Worm (Caenorhabditis elegans) whole organism, L4 larva: ENCODE measurements around the gene nlp-11.

Source experiments
- F44E2.7 ChIP-seq: fragments of 200-800 bp; sonication (Bioruptor generic); IDR thresholded peaks from 2 replicates; pipeline ENCODE4 v2.1.2; 2022; ENCODE audit warnings: missing genetic modification characterization, missing compliant biosample characterization
- Y48G9A.11 ChIP-seq: fragments of 200-800 bp; sonication (Bioruptor generic); IDR thresholded peaks from 2 replicates; pipeline ENCODE4 v1.3.6; 2022; ENCODE audit warnings: missing genetic modification reagents, missing genetic modification characterization, missing compliant biosample characterization
- aha-1 ChIP-seq: fragments of 150-350 bp; peaks from one replicate; lab custom pipeline; 2014; ENCODE audit warnings: missing biosample characterization, missing genetic modification characterization
- arid-1 ChIP-seq: fragments of 200-800 bp; sonication (Bioruptor generic); conservative IDR thresholded peaks from 2 replicates; pipeline ENCODE4 v1.3.6; 2022; ENCODE audit warnings: missing genetic modification reagents, missing genetic modification characterization, missing compliant biosample characterization
- ceh-20 ChIP-seq: fragments of 200-800 bp; sonication (Bioruptor generic); IDR thresholded peaks from 2 replicates; pipeline ENCODE4 v1.3.6; 2022; ENCODE audit warnings: missing genetic modification reagents, missing genetic modification characterization, missing compliant biosample characterization
- ceh-62 ChIP-seq: sonication (generic microtip); optimal IDR thresholded peaks from 2 replicates; lab custom pipeline; 2017; ENCODE audit warnings: missing biosample characterization, missing genetic modification characterization
- ces-1 ChIP-seq: fragments of 150-350 bp; sonication (generic microtip); optimal IDR thresholded peaks from 4 replicates; lab custom pipeline; 2014; ENCODE audit warnings: missing biosample characterization, missing genetic modification reagents, missing genetic modification characterization
- ctbp-1 ChIP-seq: fragments of 200-800 bp; sonication (Bioruptor generic); IDR thresholded peaks from 2 replicates; pipeline ENCODE4 v1.3.6; 2022; ENCODE audit warnings: missing genetic modification reagents, missing genetic modification characterization, missing compliant biosample characterization
- daf-8 ChIP-seq: fragments of 200-800 bp; sonication (Bioruptor generic); IDR thresholded peaks from 2 replicates; pipeline ENCODE4 v1.3.6; 2022; ENCODE audit warnings: missing genetic modification characterization, missing compliant biosample characterization
- dmd-6 ChIP-seq: fragments of 200-800 bp; sonication (Bioruptor generic); IDR thresholded peaks from 2 replicates; pipeline ENCODE4 v1.3.6; 2022; ENCODE audit warnings: missing genetic modification reagents, missing genetic modification characterization, missing compliant biosample characterization
- dpl-1 ChIP-seq: fragments of 150-350 bp; optimal IDR thresholded peaks from 2 replicates; lab custom pipeline; 2014; ENCODE audit warnings: missing biosample characterization, missing genetic modification reagents, missing genetic modification characterization
- duxl-1 ChIP-seq: sonication (generic microtip); optimal IDR thresholded peaks from 2 replicates; lab custom pipeline; 2016; ENCODE audit warnings: mild to moderate bottlenecking, missing genetic modification characterization, moderate library complexity, missing compliant biosample characterization; ENCODE audit not compliant: poor library complexity
- egl-43 ChIP-seq: fragments of 200-800 bp; sonication (Bioruptor generic); IDR thresholded peaks from 2 replicates; pipeline ENCODE4 v1.3.6; 2022; ENCODE audit warnings: missing genetic modification reagents, missing genetic modification characterization, missing compliant biosample characterization
- fkh-10 ChIP-seq: fragments of 150-350 bp; optimal IDR thresholded peaks from 2 replicates; lab custom pipeline; 2014; ENCODE audit warnings: missing biosample characterization, missing genetic modification reagents, missing genetic modification characterization
- hlh-11 ChIP-seq: fragments of 200-800 bp; sonication (Bioruptor generic); optimal IDR thresholded peaks from 2 replicates; lab custom pipeline; 2018; ENCODE audit warnings: mild to moderate bottlenecking, missing genetic modification characterization, missing compliant biosample characterization
- hmg-1.1 ChIP-seq: fragments of 200-800 bp; sonication (Bioruptor generic); IDR thresholded peaks from 2 replicates; pipeline ENCODE4 v1.3.6; 2022; ENCODE audit warnings: missing genetic modification reagents, missing genetic modification characterization, missing compliant biosample characterization
- lin-38 ChIP-seq: fragments of 200-800 bp; sonication (Bioruptor generic); IDR thresholded peaks from 2 replicates; pipeline ENCODE4 v1.3.6; 2022; ENCODE audit warnings: missing genetic modification reagents, missing genetic modification characterization, missing compliant biosample characterization
- lsy-2 ChIP-seq, 2 experiments: fragments of 150-350 bp in 1 of 2; sonication (generic microtip) in 1 of 2; optimal IDR thresholded peaks; 2 replicates each; lab custom pipeline; 2014 to 2017; ENCODE audit warnings: missing biosample characterization in 2 of 2, missing genetic modification characterization in 2 of 2
- mxl-3 ChIP-seq: fragments of 200-800 bp; sonication (Bioruptor generic); optimal IDR thresholded peaks from 2 replicates; lab custom pipeline; 2018; ENCODE audit warnings: mild to moderate bottlenecking, missing genetic modification characterization, missing compliant biosample characterization
- nhr-102 ChIP-seq: sonication (generic microtip); optimal IDR thresholded peaks from 2 replicates; lab custom pipeline; 2016; ENCODE audit warnings: mild to moderate bottlenecking, missing genetic modification characterization, moderate library complexity, missing compliant biosample characterization
- nhr-11 ChIP-seq: fragments of 150-350 bp; optimal IDR thresholded peaks from 2 replicates; lab custom pipeline; 2014; ENCODE audit warnings: missing biosample characterization, missing genetic modification characterization
- nhr-76 ChIP-seq: fragments of 150-350 bp; optimal IDR thresholded peaks from 2 replicates; lab custom pipeline; 2014; ENCODE audit warnings: missing biosample characterization, missing genetic modification characterization
- pha-4 ChIP-seq, 2 experiments: fragments of 150-350 bp in 1 of 2; fragments of 200-800 bp in 1 of 2; sonication (Bioruptor generic) in 1 of 2; IDR thresholded peaks in 1 of 2; optimal IDR thresholded peaks in 1 of 2; 2 replicates each; pipeline versions ENCODE4 v1.3.6 to Lab custom; 2014 to 2022; ENCODE audit warnings: missing genetic modification characterization in 2 of 2, missing genetic modification reagents in 2 of 2, missing biosample characterization in 1 of 2, missing compliant biosample characterization in 1 of 2
- pqm-1 ChIP-seq: sonication (generic microtip); optimal IDR thresholded peaks from 2 replicates; lab custom pipeline; 2017; ENCODE audit warnings: missing biosample characterization, missing genetic modification characterization
- sdz-12 ChIP-seq: fragments of 200-800 bp; sonication (Bioruptor generic); optimal IDR thresholded peaks from 2 replicates; lab custom pipeline; 2018; ENCODE audit warnings: mild to moderate bottlenecking, missing genetic modification characterization, missing compliant biosample characterization
- set-16 ChIP-seq: fragments of 200-800 bp; sonication (Bioruptor generic); IDR thresholded peaks from 2 replicates; pipeline ENCODE4 v1.3.6; 2022; ENCODE audit warnings: missing genetic modification reagents, missing genetic modification characterization, missing compliant biosample characterization
- snpc-1.2 ChIP-seq: fragments of 200-800 bp; sonication (Bioruptor generic); IDR thresholded peaks from 2 replicates; pipeline ENCODE4 v1.3.6; 2022; ENCODE audit warnings: missing genetic modification reagents, missing genetic modification characterization, missing compliant biosample characterization
- tra-1 ChIP-seq: fragments of 200-800 bp; sonication (Bioruptor generic); IDR thresholded peaks from 2 replicates; pipeline ENCODE4 v1.3.6; 2022; ENCODE audit warnings: missing genetic modification reagents, missing genetic modification characterization, missing compliant biosample characterization
- unc-62 ChIP-seq, 3 experiments: fragments of 150-350 bp in 1 of 3; sonication (generic microtip); optimal IDR thresholded peaks in 2 of 3; peaks in 1 of 3; 1 replicate in 1 of 3; 2 replicates in 2 of 3; lab custom pipeline; 2014 to 2017; ENCODE audit warnings: missing biosample characterization in 3 of 3, missing genetic modification characterization in 3 of 3, missing genetic modification reagents in 3 of 3, missing genotype in 1 of 3
- zfp-2 ChIP-seq: sonication (generic microtip); optimal IDR thresholded peaks from 2 replicates; lab custom pipeline; 2016; ENCODE audit warnings: mild to moderate bottlenecking, missing genetic modification characterization, missing compliant biosample characterization

Gene nlp-11

ce11 chrII:9728506-9728905 is 36.8 kb upstream of the nlp-11 start:
- TF ChIP-seq dmd-6 (GFP tag; lab: Robert Waterston, UW) = no peak
- peak in 1 of 2 experiments; percentile 1 for TF ChIP-seq lsy-2 (tag; optimal IDR thresholded peaks at IDR 0.05; lab: Kevin White, UChicago)
- TF ChIP-seq F44E2.7 (GFP tag; lab: Robert Waterston, UW) = no peak
- TF ChIP-seq ceh-20 (GFP tag; lab: Robert Waterston, UW) = no peak
- TF ChIP-seq ctbp-1 (GFP tag; lab: Robert Waterston, UW) = 0 out of 2 replicates have a peak, but pooled peaks have one; percentile 20
- no peak for TF ChIP-seq egl-43 (GFP tag; lab: Robert Waterston, UW)
- no peak for TF ChIP-seq arid-1
- TF ChIP-seq fkh-10 = peak; percentile 83
- TF ChIP-seq pqm-1 (tag; lab: Kevin White, UChicago) = no peak
- TF ChIP-seq nhr-76 (tag; lab: Kevin White, UChicago) = no peak
- TF ChIP-seq ceh-62 (tag; lab: Kevin White, UChicago) = no peak
- no peak for TF ChIP-seq daf-8 (GFP tag; lab: Robert Waterston, UW)
- no peak for TF ChIP-seq nhr-102 (tag; lab: Kevin White, UChicago)
- peak; percentile 64 for TF ChIP-seq ces-1 (GFP tag; lab: Kevin White, UChicago)

- TF ChIP-seq mxl-3 (GFP tag; lab: Kevin White, UChicago) (no peak), lsy-2 (tag; optimal IDR thresholded peaks at IDR 0.05; lab: Kevin White, UChicago) (peak in 1 of 2 experiments; percentile 6), tra-1 (GFP tag; lab: Robert Waterston, UW) (0 out of 2 replicates have a peak, but pooled peaks have one; percentile 42), hlh-11 (tag; lab: Kevin White, UChicago) (peak; percentile 12), zfp-2 (no peak), hmg-1.1 (GFP tag; lab: Robert Waterston, UW) (0 out of 2 replicates have a peak, but pooled peaks have one; percentile 38), sdz-12 (no peak), nhr-11 (peak; percentile 8), unc-62 (GFP tag; optimal IDR thresholded peaks at IDR 0.05 in 1 of 2; lab: Kevin White, UChicago) (peak in 1 of 2 experiments; percentile 32), unc-62 (tag; optimal IDR thresholded peaks at IDR 0.05; lab: Kevin White, UChicago) (no peak), egl-43 (GFP tag; lab: Robert Waterston, UW) (0 out of 2 replicates have a peak, but pooled peaks have one; percentile 10)
Observed at ce11 chrII:9727192-9727699, 35.5 kb upstream of the nlp-11 start.

- TF ChIP-seq duxl-1 = no peak
- TF ChIP-seq dpl-1 (GFP tag; lab: Kevin White, UChicago) = no peak
- TF ChIP-seq aha-1 (tag; lab: Kevin White, UChicago) = peak; percentile 16
Observed at ce11 chrII:9725056-9725455, 33.3 kb upstream of the nlp-11 start.

ce11 chrII:9724464-9724863 is 32.7 kb upstream of the nlp-11 start, which contains the start of gene cutl-2:
Gene cutl-2, minus strand, starts transcription at chrII:9724673.
- TF ChIP-seq pha-4 (GFP tag; IDR thresholded peaks at IDR 0.05; lab: Robert Waterston, UW) (no peak), pha-4 (tag; optimal IDR thresholded peaks at IDR 0.05; lab: Kevin White, UChicago) (no peak), unc-62 (GFP tag; optimal IDR thresholded peaks at IDR 0.05 in 1 of 2; lab: Kevin White, UChicago) (peak in 1 of 2 experiments; percentile 36), unc-62 (tag; optimal IDR thresholded peaks at IDR 0.05; lab: Kevin White, UChicago) (no peak), set-16 (GFP tag; lab: Robert Waterston, UW) (no peak)

- TF ChIP-seq Y48G9A.11 (peak; percentile 86), lsy-2 (tag; optimal IDR thresholded peaks at IDR 0.05; lab: Kevin White, UChicago) (peak in 1 of 2 experiments; percentile 36), snpc-1.2 (0 out of 2 replicates have a peak, but pooled peaks have one; percentile 24), lin-38 (GFP tag; lab: Robert Waterston, UW) (peak; percentile 77)
Observed at ce11 chrII:9718631-9719252, 27.0 kb upstream of the nlp-11 start, which contains the start of gene Y53C12A.11. Gene Y53C12A.11, minus strand, starts transcription at chrII:9718698.
